Worm (Caenorhabditis elegans): ENCODE measurements around the gene dct-8.

- TF ChIP-seq npax-4 (tag; optimal IDR thresholded peaks at IDR 0.05) = no peak
- no peak for TF ChIP-seq nhr-11 (tag; optimal IDR thresholded peaks at IDR 0.05)
- no peak for TF ChIP-seq ceh-31 (tag; optimal IDR thresholded peaks at IDR 0.05)
- no peak for TF ChIP-seq dmd-4 (tag; optimal IDR thresholded peaks at IDR 0.05; ENCODE audit: borderline replicate concordance)
- TF ChIP-seq hlh-30 (tag; optimal IDR thresholded peaks at IDR 0.05; ENCODE audit: insufficient read depth) = no peak
- TF ChIP-seq F13H6.1 (tag; optimal IDR thresholded peaks at IDR 0.05) = no peak
- TF ChIP-seq unc-86 (tag; optimal IDR thresholded peaks at IDR 0.05) = no peak
- no peak for TF ChIP-seq tbx-2 (tag; optimal IDR thresholded peaks at IDR 0.05)
Measured at ce11 chrIV:3918160-3918559, 23.3 kb downstream of the dct-8 start, which contains the start of gene F56D6.23.
